Fruit fly (Drosophila melanogaster) S2 (cell line): ENCODE measurements around the gene CG43673.

Experiments
- CG8478 ChIP-seq: fragments of >200 bp; optimal IDR thresholded peaks from 2 replicates; lab custom pipeline; 2018
- CTCF ChIP-seq, 2 experiments: fragments of >200 bp; optimal IDR thresholded peaks; 2 replicates each; lab custom pipeline; 2018

DNA sequence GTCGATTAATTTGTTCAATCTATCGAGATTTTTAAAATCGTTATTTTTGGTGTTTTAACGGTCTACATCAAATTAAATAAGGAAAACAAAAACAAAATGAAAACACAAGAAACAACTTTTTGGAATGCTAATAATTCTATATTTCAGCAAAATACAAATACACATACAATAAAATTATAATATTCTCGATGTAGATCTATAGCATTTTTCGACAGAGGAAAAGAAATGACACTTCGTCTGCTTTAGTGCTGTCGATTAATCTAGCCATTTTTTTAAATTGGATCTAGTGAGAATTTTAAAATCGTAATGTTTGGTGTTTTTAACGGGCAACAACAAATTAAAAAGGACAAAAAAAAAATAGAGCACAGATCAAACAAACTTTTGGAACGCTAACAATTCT lies 41.8 kb upstream of the CG43673 start, which contains the start of gene Arp6:
- no peak for TF ChIP-seq CG8478 (lab: Kevin White, UChicago)
- no peak for TF ChIP-seq CTCF (optimal IDR thresholded peaks at IDR 0.05; lab: Kevin White, UChicago)
